Worm (Caenorhabditis elegans): ENCODE data around the gene sre-14.

DNA sequence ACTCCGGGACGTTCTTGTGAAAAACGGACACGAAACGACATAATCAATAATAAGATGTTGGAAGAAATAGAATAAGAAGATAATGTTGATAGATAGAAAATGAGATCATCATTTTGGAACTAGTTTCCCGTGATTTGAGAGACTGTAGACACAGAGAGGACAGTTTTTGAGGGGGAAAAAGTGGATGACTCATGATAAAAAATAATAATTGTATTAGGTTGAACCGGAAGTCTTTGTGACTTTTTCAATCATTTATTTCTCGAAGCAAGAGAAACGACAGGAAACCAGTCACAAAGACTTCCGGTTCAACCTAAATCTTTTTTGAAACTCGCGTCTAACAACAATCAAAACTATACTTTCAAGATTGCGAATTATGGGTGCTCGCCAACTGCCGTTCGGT, 34.2 kb downstream of the sre-14 start, which contains the start of gene mlt-3:
- TF ChIP-seq hlh-30 (tag; optimal IDR thresholded peaks at IDR 0.05; ENCODE audit: insufficient read depth), result no peak
- no peak for TF ChIP-seq fkh-10 (GFP tag; optimal IDR thresholded peaks at IDR 0.05)
- TF ChIP-seq F13H6.1 (tag; optimal IDR thresholded peaks at IDR 0.05), result no peak
- no peak for TF ChIP-seq elt-4 (tag; optimal IDR thresholded peaks at IDR 0.05)
- no peak for TF ChIP-seq ama-1 (optimal IDR thresholded peaks at IDR 0.05)
- no peak for TF ChIP-seq C08G9.2 (tag; optimal IDR thresholded peaks at IDR 0.05)
- no peak for TF ChIP-seq nhr-11 (tag; optimal IDR thresholded peaks at IDR 0.05)
- no peak for TF ChIP-seq sox-4 (tag; optimal IDR thresholded peaks at IDR 0.05)

All from whole organism, late embryonic.